Fruit fly (Drosophila melanogaster) whole organism, embryonic: ENCODE results near the gene CG6689.
A peak's percentile ranks its signal among the peaks of the same experiment; 100 is the strongest.

ENCODE experiments used
- CG10431 ChIP-seq: fragments of 200-800 bp; sonication (Bioruptor generic); optimal IDR thresholded peaks from 3 replicates; lab custom pipeline; 2018; ENCODE audit warnings: missing biosample characterization, mild to moderate bottlenecking, missing genetic modification characterization
- CG11398 ChIP-seq: fragments of 200-800 bp; sonication (Bioruptor generic); optimal IDR thresholded peaks from 2 replicates; lab custom pipeline; 2016; ENCODE audit warnings: missing biosample characterization, missing genetic modification characterization
- CG14965 ChIP-seq: fragments of 200-800 bp; sonication (Bioruptor generic); optimal IDR thresholded peaks from 2 replicates; lab custom pipeline; 2016; ENCODE audit warnings: missing biosample characterization, missing genetic modification characterization, borderline replicate concordance
- CG15514 ChIP-seq: fragments of 200-800 bp; sonication (Bioruptor generic); optimal IDR thresholded peaks from 3 replicates; lab custom pipeline; 2017; ENCODE audit warnings: missing biosample characterization, missing genetic modification characterization, mild to moderate bottlenecking, moderate library complexity, missing genetic modification reagents
- CG17612 ChIP-seq: fragments of 200-800 bp; sonication (Bioruptor generic); IDR thresholded peaks from 2 replicates; pipeline ENCODE4 v1.3.6; 2022; ENCODE audit warnings: missing biosample characterization, missing genetic modification characterization
- CG18764 ChIP-seq: fragments of 200-800 bp; sonication (Bioruptor generic); optimal IDR thresholded peaks from 3 replicates; lab custom pipeline; 2016; ENCODE audit warnings: missing biosample characterization, missing genetic modification characterization
- CG2116 ChIP-seq: fragments of 200-800 bp; sonication (Bioruptor generic); optimal IDR thresholded peaks from 3 replicates; lab custom pipeline; 2018; ENCODE audit warnings: missing biosample characterization, mild to moderate bottlenecking, missing genetic modification characterization
- CG2712 ChIP-seq: fragments of 200-800 bp; optimal IDR thresholded peaks from 3 replicates; lab custom pipeline; 2019; ENCODE audit warnings: missing biosample characterization, mild to moderate bottlenecking, missing genetic modification characterization, moderate library complexity
- CG3726 ChIP-seq: fragments of 200-800 bp; sonication (Bioruptor generic); IDR thresholded peaks from 3 replicates; pipeline ENCODE4, ENCODE4 v1.3.6; 2022; ENCODE audit warnings: missing biosample characterization, missing genetic modification characterization
- CG6654 ChIP-seq: fragments of 200-800 bp; sonication (Bioruptor generic); optimal IDR thresholded peaks from 2 replicates; lab custom pipeline; 2017; ENCODE audit warnings: missing biosample characterization, mild to moderate bottlenecking, missing genetic modification characterization
- CG6683 ChIP-seq: fragments of 200-800 bp; sonication (Bioruptor generic); optimal IDR thresholded peaks from 2 replicates; lab custom pipeline; 2017; ENCODE audit warnings: missing biosample characterization, mild to moderate bottlenecking, missing genetic modification characterization, missing genetic modification reagents
- CG6813 ChIP-seq: fragments of 200-800 bp; sonication (Bioruptor generic); optimal IDR thresholded peaks from 2 replicates; lab custom pipeline; 2017; ENCODE audit warnings: missing biosample characterization, missing genetic modification characterization, mild to moderate bottlenecking, moderate library complexity, missing genetic modification reagents
- CG7372 ChIP-seq: fragments of 200-800 bp; sonication (Bioruptor generic); IDR thresholded peaks from 2 replicates; pipeline ENCODE4 v1.3.6; 2022; ENCODE audit warnings: missing biosample characterization, missing genetic modification characterization
- CG7556 ChIP-seq: fragments of 200-800 bp; sonication (Bioruptor generic); optimal IDR thresholded peaks from 2 replicates; lab custom pipeline; 2017; ENCODE audit warnings: missing biosample characterization, mild to moderate bottlenecking, missing genetic modification characterization
- CG7745 ChIP-seq: fragments of 200-800 bp; sonication (Bioruptor generic); optimal IDR thresholded peaks from 2 replicates; lab custom pipeline; 2018; ENCODE audit warnings: missing biosample characterization, mild to moderate bottlenecking, missing genetic modification characterization, moderate library complexity
- CG7987 ChIP-seq: fragments of 200-800 bp; sonication (Bioruptor generic); optimal IDR thresholded peaks from 2 replicates; lab custom pipeline; 2018; ENCODE audit warnings: missing biosample characterization, mild to moderate bottlenecking, missing genetic modification characterization, moderate library complexity
- CG8944 ChIP-seq: fragments of 200-800 bp; sonication (Bioruptor generic); optimal IDR thresholded peaks from 3 replicates; lab custom pipeline; 2016; ENCODE audit warnings: missing biosample characterization, missing genetic modification characterization
- CG9817 ChIP-seq: fragments of 200-800 bp; sonication (Bioruptor generic); optimal IDR thresholded peaks from 2 replicates; lab custom pipeline; 2018; ENCODE audit warnings: missing biosample characterization, mild to moderate bottlenecking, missing genetic modification characterization, moderate library complexity
- D ChIP-seq, 2 experiments: fragments of 200-800 bp in 1 of 2; fragments of >200 bp in 1 of 2; sonication (Bioruptor generic) in 1 of 2; optimal IDR thresholded peaks; 2 replicates in 1 of 2; 3 replicates in 1 of 2; lab custom pipeline; 2017; ENCODE audit warnings: mild to moderate bottlenecking in 1 of 2, missing biosample characterization in 1 of 2, missing genetic modification characterization in 1 of 2, missing genetic modification reagents in 1 of 2
- Dad ChIP-seq: fragments of 200-800 bp; sonication (Bioruptor generic); optimal IDR thresholded peaks from 3 replicates; lab custom pipeline; 2016; ENCODE audit warnings: missing biosample characterization, missing genetic modification characterization
- Doc3 ChIP-seq: fragments of 200-800 bp; sonication (Bioruptor generic); IDR thresholded peaks from 3 replicates; pipeline ENCODE4 v1.3.6; 2022; ENCODE audit warnings: missing biosample characterization, missing genetic modification characterization; ENCODE audit not compliant: partially characterized antibody
- Dp ChIP-seq: fragments of 200-800 bp; sonication (Bioruptor generic); optimal IDR thresholded peaks from 2 replicates; lab custom pipeline; 2018; ENCODE audit warnings: missing biosample characterization, mild to moderate bottlenecking, missing genetic modification characterization, moderate library complexity
- Ets65A ChIP-seq: fragments of 200-800 bp; sonication (Bioruptor generic); peaks from one replicate; lab custom pipeline; 2016; ENCODE audit warnings: missing biosample characterization, missing genetic modification characterization
- Fer3 ChIP-seq: fragments of 200-800 bp; sonication (Bioruptor generic); optimal IDR thresholded peaks from 2 replicates; lab custom pipeline; 2018; ENCODE audit warnings: missing biosample characterization, mild to moderate bottlenecking, missing genetic modification characterization, moderate library complexity
- GATAe ChIP-seq: fragments of 200-800 bp; sonication (Bioruptor generic); conservative IDR thresholded peaks from 2 replicates; pipeline ENCODE4 v1.3.6; 2022; ENCODE audit warnings: missing biosample characterization, missing genetic modification characterization
- MBD-R2 ChIP-seq: fragments of 200-800 bp; sonication (Bioruptor generic); IDR thresholded peaks from 2 replicates; pipeline ENCODE4 v1.3.6; 2022; ENCODE audit warnings: missing biosample characterization, missing genetic modification characterization
- MESR4 ChIP-seq: fragments of 200-800 bp; sonication (Bioruptor generic); optimal IDR thresholded peaks from 2 replicates; lab custom pipeline; 2018; ENCODE audit warnings: missing biosample characterization, mild to moderate bottlenecking, missing genetic modification characterization, moderate library complexity
- NFAT ChIP-seq: fragments of 200-800 bp; sonication (Bioruptor generic); IDR thresholded peaks from 2 replicates; pipeline ENCODE4 v1.3.6; 2022; ENCODE audit warnings: missing biosample characterization, missing genetic modification characterization
- NK7.1 ChIP-seq: fragments of 200-800 bp; sonication (Bioruptor generic); optimal IDR thresholded peaks from 3 replicates; lab custom pipeline; 2016; ENCODE audit warnings: missing biosample characterization, missing genetic modification characterization
- Pdp1 ChIP-seq, 2 experiments: fragments of 200-800 bp; sonication (Bioruptor generic); optimal IDR thresholded peaks; 3 replicates each; lab custom pipeline; 2016; ENCODE audit warnings: missing biosample characterization in 2 of 2, missing genetic modification characterization in 2 of 2, mild to moderate bottlenecking in 1 of 2, moderate library complexity in 1 of 2
- Side ChIP-seq: fragments of 200-800 bp; sonication (Bioruptor generic); optimal IDR thresholded peaks from 2 replicates; lab custom pipeline; 2016; ENCODE audit warnings: missing biosample characterization, missing genetic modification characterization
- Six4 ChIP-seq: fragments of 200-800 bp; sonication (Bioruptor generic); optimal IDR thresholded peaks from 2 replicates; lab custom pipeline; 2016; ENCODE audit warnings: missing biosample characterization, missing genetic modification characterization
- Spps ChIP-seq: fragments of 200-800 bp; sonication (Bioruptor generic); optimal IDR thresholded peaks from 2 replicates; lab custom pipeline; 2018; ENCODE audit warnings: missing biosample characterization, mild to moderate bottlenecking, missing genetic modification characterization
- Stat92E ChIP-seq, 3 experiments: fragments of >200 bp in 2 of 3; fragments of 200-800 bp in 1 of 3; sonication (Bioruptor generic) in 1 of 3; optimal IDR thresholded peaks; 2 replicates each; lab custom pipeline; 2017 to 2019; ENCODE audit warnings: missing biosample characterization in 3 of 3, missing genetic modification characterization in 3 of 3, mild to moderate bottlenecking in 1 of 3, moderate library complexity in 1 of 3
- Tbp ChIP-seq: fragments of >200 bp; optimal IDR thresholded peaks from 2 replicates; lab custom pipeline; 2018; ENCODE audit warnings: missing biosample characterization, missing genetic modification characterization
- bigmax ChIP-seq: fragments of 200-800 bp; sonication (Bioruptor generic); optimal IDR thresholded peaks from 2 replicates; lab custom pipeline; 2018; ENCODE audit warnings: missing biosample characterization, mild to moderate bottlenecking, missing genetic modification characterization
- chif ChIP-seq, 2 experiments: fragments of 200-800 bp; sonication (Bioruptor generic); optimal IDR thresholded peaks; 3 replicates each; lab custom pipeline; 2016; ENCODE audit warnings: missing biosample characterization in 2 of 2, missing genetic modification characterization in 2 of 2
- corto ChIP-seq: fragments of 200-800 bp; sonication (Bioruptor generic); optimal IDR thresholded peaks from 2 replicates; lab custom pipeline; 2016; ENCODE audit warnings: missing biosample characterization, mild to moderate bottlenecking, missing genetic modification characterization, moderate library complexity
- dan ChIP-seq: fragments of 200-800 bp; sonication (Bioruptor generic); IDR thresholded peaks from 2 replicates; pipeline ENCODE4 v1.3.6; 2022; ENCODE audit warnings: missing biosample characterization, missing genetic modification characterization
- fd64A ChIP-seq: fragments of 200-800 bp; sonication (Bioruptor generic); optimal IDR thresholded peaks from 3 replicates; lab custom pipeline; 2018; ENCODE audit warnings: missing biosample characterization, mild to moderate bottlenecking, missing genetic modification characterization
- fd96Cb ChIP-seq: fragments of 200-800 bp; sonication (Bioruptor generic); optimal IDR thresholded peaks from 2 replicates; lab custom pipeline; 2018; ENCODE audit warnings: missing biosample characterization, mild to moderate bottlenecking, missing genetic modification characterization, moderate library complexity
- fu2 ChIP-seq: fragments of 200-800 bp; sonication (Bioruptor generic); optimal IDR thresholded peaks from 2 replicates; lab custom pipeline; 2016; ENCODE audit warnings: missing biosample characterization, missing genetic modification characterization
- gsb ChIP-seq: fragments of 200-800 bp; sonication (Bioruptor generic); IDR thresholded peaks from 2 replicates; pipeline ENCODE4 v1.3.6; 2022; ENCODE audit warnings: missing biosample characterization, missing genetic modification characterization
- h ChIP-seq: fragments of >200 bp; optimal IDR thresholded peaks from 2 replicates; lab custom pipeline; 2017
- nom ChIP-seq: fragments of 200-800 bp; sonication (Bioruptor generic); optimal IDR thresholded peaks from 2 replicates; lab custom pipeline; 2017; ENCODE audit warnings: missing biosample characterization, missing genetic modification characterization, mild to moderate bottlenecking, moderate library complexity, missing genetic modification reagents
- org-1 ChIP-seq: fragments of 200-800 bp; sonication (Bioruptor generic); optimal IDR thresholded peaks from 2 replicates; lab custom pipeline; 2017; ENCODE audit warnings: missing biosample characterization, missing genetic modification characterization
- shn ChIP-seq: fragments of 200-800 bp; sonication (Bioruptor generic); optimal IDR thresholded peaks from 3 replicates; lab custom pipeline; 2016; ENCODE audit warnings: missing biosample characterization, missing genetic modification characterization
- slou ChIP-seq: fragments of 200-800 bp; sonication (Bioruptor generic); optimal IDR thresholded peaks from 3 replicates; lab custom pipeline; 2016; ENCODE audit warnings: missing biosample characterization, missing genetic modification characterization
- stc ChIP-seq: fragments of 200-800 bp; sonication (Bioruptor generic); IDR thresholded peaks from 2 replicates; pipeline ENCODE4 v1.3.6; 2022; ENCODE audit warnings: missing biosample characterization, missing genetic modification characterization
- wek ChIP-seq: fragments of 200-800 bp; sonication (Bioruptor generic); optimal IDR thresholded peaks from 3 replicates; lab custom pipeline; 2018; ENCODE audit warnings: missing biosample characterization, mild to moderate bottlenecking, missing genetic modification characterization, moderate library complexity

CG6689 gene

DNA sequence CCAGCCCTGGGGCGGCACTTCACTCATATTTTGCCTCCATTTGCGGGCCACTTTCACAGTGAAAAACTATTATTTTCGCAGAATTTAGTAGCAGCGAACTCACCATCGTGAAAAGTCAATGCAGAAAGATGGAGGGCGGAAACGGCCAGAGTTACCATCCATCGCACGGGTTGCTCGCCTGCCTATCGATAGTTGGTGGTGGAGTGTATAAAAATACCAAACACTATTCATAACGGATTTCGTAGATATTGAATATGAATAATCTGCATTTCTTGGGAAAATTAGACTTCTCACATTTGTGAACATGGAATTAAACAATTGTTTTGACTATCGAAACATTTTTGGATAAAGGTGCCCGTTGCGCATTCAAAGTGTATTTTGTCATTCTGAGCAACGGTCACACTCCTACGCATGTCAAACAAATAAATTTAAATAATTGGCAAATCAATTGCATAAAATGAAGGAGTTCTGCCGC lies 3.7 kb downstream of the CG6689 start, which contains the start of the genes RpS25 and CG4820 (continued):
- peak; percentile 75 to 92 for TF ChIP-seq chif (GFP tag; optimal IDR thresholded peaks at IDR 0.05; lab: Kevin White, UChicago)
- no peak for TF ChIP-seq CG3726 (GFP tag; lab: Robert Waterston, UW)
- TF ChIP-seq fd96Cb (tag; lab: Kevin White, UChicago), result peak; percentile 73
- peak in 1 of 3 experiments; percentile 66 for TF ChIP-seq Stat92E (GFP tag; optimal IDR thresholded peaks at IDR 0.05; lab: Kevin White, UChicago)
- peak; percentile 70 for TF ChIP-seq GATAe (GFP tag; lab: Robert Waterston, UW)
- TF ChIP-seq CG11398 (GFP tag; lab: Kevin White, UChicago), result peak; percentile 92
- no peak for TF ChIP-seq h (lab: Kevin White, UChicago)
- peak; percentile 94 for TF ChIP-seq fd64A (GFP tag; lab: Kevin White, UChicago)
- TF ChIP-seq Six4 (GFP tag; lab: Kevin White, UChicago), result peak; percentile 71
- TF ChIP-seq CG6683 (GFP tag; lab: Kevin White, UChicago), result peak; percentile 87
- peak; percentile 95 for TF ChIP-seq CG2116
- peak; percentile 91 for TF ChIP-seq Fer3 (tag; lab: Kevin White, UChicago)
- peak; percentile 90 for TF ChIP-seq nom (GFP tag; lab: Kevin White, UChicago)
- TF ChIP-seq CG14965 (GFP tag; lab: Kevin White, UChicago), result peak; percentile 66
- TF ChIP-seq org-1 (GFP tag; lab: Kevin White, UChicago), result peak; percentile 93
- peak; percentile 88 for TF ChIP-seq NK7.1
- peak; percentile 74 for TF ChIP-seq CG17612 (GFP tag; lab: Robert Waterston, UW)
- peak; percentile 94 for TF ChIP-seq shn (GFP tag; lab: Kevin White, UChicago)
- TF ChIP-seq Tbp (GFP tag; lab: Kevin White, UChicago), result peak; percentile 55
- peak; percentile 100 for TF ChIP-seq MESR4 (GFP tag; lab: Kevin White, UChicago)
- peak; percentile 87 for TF ChIP-seq CG10431 (GFP tag; lab: Kevin White, UChicago)
- TF ChIP-seq CG9817 (tag; lab: Kevin White, UChicago), result peak; percentile 85
- peak; percentile 90 for TF ChIP-seq CG18764 (GFP tag; lab: Kevin White, UChicago)
- TF ChIP-seq wek (GFP tag; lab: Kevin White, UChicago), result peak; percentile 92
- peak; percentile 80 for TF ChIP-seq CG8944 (GFP tag; lab: Kevin White, UChicago)
- peak; percentile 66 for TF ChIP-seq gsb
- TF ChIP-seq CG15514 (GFP tag; lab: Kevin White, UChicago), result peak; percentile 93
- peak; percentile 86 to 91 for TF ChIP-seq Pdp1 (GFP tag; optimal IDR thresholded peaks at IDR 0.05; lab: Kevin White, UChicago)
- TF ChIP-seq dan (GFP tag; lab: Robert Waterston, UW), result no peak
- TF ChIP-seq CG7372, result peak; percentile 82
- TF ChIP-seq Side (GFP tag; lab: Kevin White, UChicago), result peak; percentile 94
- TF ChIP-seq NFAT (GFP tag; lab: Robert Waterston, UW), result peak; percentile 89
- peak; percentile 99 for TF ChIP-seq Ets65A
- TF ChIP-seq slou (GFP tag; lab: Kevin White, UChicago), result peak; percentile 88
- TF ChIP-seq CG7556 (GFP tag; lab: Kevin White, UChicago), result peak; percentile 75
- peak; percentile 98 for TF ChIP-seq CG7987 (GFP tag; lab: Kevin White, UChicago)
- TF ChIP-seq Dad (GFP tag; lab: Kevin White, UChicago), result peak; percentile 93
- TF ChIP-seq Doc3 (GFP tag; lab: Robert Waterston, UW), result peak; percentile 86
- peak; percentile 92 for TF ChIP-seq bigmax
- peak; percentile 90 for TF ChIP-seq CG2712 (tag; lab: Kevin White, UChicago)
- TF ChIP-seq stc (GFP tag; lab: Robert Waterston, UW), result peak; percentile 79
- TF ChIP-seq D (optimal IDR thresholded peaks at IDR 0.05; lab: Kevin White, UChicago), result no peak
- peak; percentile 86 for TF ChIP-seq D (GFP tag; optimal IDR thresholded peaks at IDR 0.05; lab: Kevin White, UChicago)
- peak; percentile 92 for TF ChIP-seq CG6813
- TF ChIP-seq Dp (GFP tag; lab: Kevin White, UChicago), result peak; percentile 64
- peak; percentile 71 for TF ChIP-seq CG6654
- peak; percentile 39 for TF ChIP-seq CG7745 (tag; lab: Kevin White, UChicago)
- TF ChIP-seq MBD-R2 (GFP tag; lab: Robert Waterston, UW), result peak; percentile 91
- peak; percentile 78 for TF ChIP-seq Spps (tag; lab: Kevin White, UChicago)
- peak; percentile 90 for TF ChIP-seq fu2
- TF ChIP-seq corto (GFP tag; lab: Kevin White, UChicago), result no peak
